Fruit fly (Drosophila melanogaster) whole organism, embryonic: ENCODE measurements around the gene Kaz1-ORFB.

Source experiments
- Blimp-1 ChIP-seq: fragments of 200-800 bp; sonication (Bioruptor generic); optimal IDR thresholded peaks from 3 replicates; lab custom pipeline; 2018; ENCODE audit warnings: missing biosample characterization, missing genetic modification characterization, mild to moderate bottlenecking, moderate library complexity, missing genetic modification reagents
- BtbVII ChIP-seq: fragments of 200-800 bp; sonication (Bioruptor generic); optimal IDR thresholded peaks from 3 replicates; lab custom pipeline; 2017; ENCODE audit warnings: missing biosample characterization, mild to moderate bottlenecking, missing genetic modification characterization
- CG10431 ChIP-seq: fragments of 200-800 bp; sonication (Bioruptor generic); optimal IDR thresholded peaks from 3 replicates; lab custom pipeline; 2018; ENCODE audit warnings: missing biosample characterization, mild to moderate bottlenecking, missing genetic modification characterization
- CG11398 ChIP-seq: fragments of 200-800 bp; sonication (Bioruptor generic); optimal IDR thresholded peaks from 2 replicates; lab custom pipeline; 2016; ENCODE audit warnings: missing biosample characterization, missing genetic modification characterization
- CG1233 ChIP-seq: fragments of 200-800 bp; sonication (Bioruptor generic); optimal IDR thresholded peaks from 4 replicates; lab custom pipeline; 2018; ENCODE audit warnings: missing biosample characterization, mild to moderate bottlenecking, missing genetic modification characterization
- CG13123 ChIP-seq: fragments of 200-800 bp; sonication (Bioruptor generic); optimal IDR thresholded peaks from 2 replicates; lab custom pipeline; 2016; ENCODE audit warnings: missing biosample characterization, missing genetic modification characterization
- CG13287 ChIP-seq: fragments of 200-800 bp; sonication (Bioruptor generic); IDR thresholded peaks from 2 replicates; pipeline ENCODE4 v1.3.6; 2022; ENCODE audit warnings: missing biosample characterization, missing genetic modification characterization; ENCODE audit not compliant: partially characterized antibody
- CG15011 ChIP-seq: fragments of 200-800 bp; sonication (Bioruptor generic); optimal IDR thresholded peaks from 3 replicates; lab custom pipeline; 2018; ENCODE audit warnings: missing biosample characterization, mild to moderate bottlenecking, missing genetic modification characterization
- CG15269 ChIP-seq: fragments of 200-800 bp; sonication (Bioruptor generic); optimal IDR thresholded peaks from 2 replicates; lab custom pipeline; 2018; ENCODE audit warnings: missing biosample characterization, mild to moderate bottlenecking, missing genetic modification characterization, moderate library complexity
- CG16779 ChIP-seq: fragments of 200-800 bp; sonication (Bioruptor generic); IDR thresholded peaks from 2 replicates; pipeline ENCODE4 v1.3.6; 2022; ENCODE audit warnings: missing biosample characterization, missing genetic modification characterization
- CG17829 ChIP-seq: fragments of 200-800 bp; optimal IDR thresholded peaks from 2 replicates; lab custom pipeline; 2019; ENCODE audit warnings: missing biosample characterization, mild to moderate bottlenecking, missing genetic modification characterization, moderate library complexity
- CG18011 ChIP-seq: fragments of 200-800 bp; sonication (Bioruptor generic); optimal IDR thresholded peaks from 2 replicates; lab custom pipeline; 2017; ENCODE audit warnings: missing biosample characterization, missing genetic modification characterization, mild to moderate bottlenecking, moderate library complexity, missing genotype
- CG18476 ChIP-seq: fragments of 200-800 bp; sonication (Bioruptor generic); optimal IDR thresholded peaks from 2 replicates; lab custom pipeline; 2016; ENCODE audit warnings: missing biosample characterization, mild to moderate bottlenecking, missing genetic modification characterization
- CG31365 ChIP-seq: fragments of 200-800 bp; sonication (Bioruptor generic); optimal IDR thresholded peaks from 2 replicates; lab custom pipeline; 2018; ENCODE audit warnings: missing biosample characterization, mild to moderate bottlenecking, missing genetic modification characterization
- CG42726 ChIP-seq: fragments of 200-800 bp; sonication (Bioruptor generic); IDR thresholded peaks from 2 replicates; pipeline ENCODE4 v1.3.6; 2022; ENCODE audit warnings: missing biosample characterization, missing genetic modification characterization; ENCODE audit not compliant: partially characterized antibody
- CG4404 ChIP-seq: fragments of 200-800 bp; sonication (Bioruptor generic); IDR thresholded peaks from 2 replicates; pipeline ENCODE4 v1.3.6; 2022; ENCODE audit warnings: missing biosample characterization, missing genetic modification characterization
- CG6175 ChIP-seq: fragments of 200-800 bp; sonication (Bioruptor generic); IDR thresholded peaks from 3 replicates; pipeline ENCODE4 v1.3.6; 2022; ENCODE audit warnings: missing biosample characterization, missing genetic modification characterization
- CG6654 ChIP-seq: fragments of 200-800 bp; sonication (Bioruptor generic); optimal IDR thresholded peaks from 2 replicates; lab custom pipeline; 2017; ENCODE audit warnings: missing biosample characterization, mild to moderate bottlenecking, missing genetic modification characterization
- CG6689 ChIP-seq: fragments of 200-800 bp; sonication (Bioruptor generic); IDR thresholded peaks from 2 replicates; pipeline ENCODE4 v1.3.6; 2022; ENCODE audit warnings: missing biosample characterization, missing genetic modification characterization
- CG6765 ChIP-seq: fragments of 200-800 bp; sonication (Bioruptor generic); optimal IDR thresholded peaks from 3 replicates; lab custom pipeline; 2017; ENCODE audit warnings: missing biosample characterization, mild to moderate bottlenecking, missing genetic modification characterization
- CG6813 ChIP-seq: fragments of 200-800 bp; sonication (Bioruptor generic); optimal IDR thresholded peaks from 2 replicates; lab custom pipeline; 2017; ENCODE audit warnings: missing biosample characterization, missing genetic modification characterization, mild to moderate bottlenecking, moderate library complexity, missing genetic modification reagents
- CG7839 ChIP-seq: fragments of 200-800 bp; sonication (Bioruptor generic); optimal IDR thresholded peaks from 3 replicates; lab custom pipeline; 2018; ENCODE audit warnings: missing biosample characterization, mild to moderate bottlenecking, missing genetic modification characterization, moderate library complexity
- CG9437 ChIP-seq: fragments of 200-800 bp; sonication (Bioruptor generic); optimal IDR thresholded peaks from 2 replicates; lab custom pipeline; 2018; ENCODE audit warnings: missing biosample characterization, mild to moderate bottlenecking, missing genetic modification characterization
- CG9797 ChIP-seq: fragments of 200-800 bp; sonication (Bioruptor generic); optimal IDR thresholded peaks from 3 replicates; lab custom pipeline; 2018; ENCODE audit warnings: missing biosample characterization, mild to moderate bottlenecking, missing genetic modification characterization
- Dref ChIP-seq: fragments of 200-800 bp; sonication (Bioruptor generic); IDR thresholded peaks from 2 replicates; pipeline ENCODE4 v1.3.6; 2022; ENCODE audit warnings: missing biosample characterization, missing genetic modification characterization
- Fer1 ChIP-seq: fragments of 200-800 bp; sonication (Bioruptor generic); optimal IDR thresholded peaks from 2 replicates; lab custom pipeline; 2017; ENCODE audit warnings: missing biosample characterization, mild to moderate bottlenecking, missing genetic modification characterization
- Fer2 ChIP-seq: fragments of 200-800 bp; sonication (Bioruptor generic); optimal IDR thresholded peaks from 2 replicates; lab custom pipeline; 2018; ENCODE audit warnings: missing biosample characterization, mild to moderate bottlenecking, missing genetic modification characterization, moderate library complexity
- Gsc ChIP-seq: fragments of 200-800 bp; sonication (Bioruptor generic); IDR thresholded peaks from 2 replicates; pipeline ENCODE4 v1.3.6; 2022; ENCODE audit warnings: missing biosample characterization, missing genetic modification characterization
- HLH3B ChIP-seq: fragments of 200-800 bp; sonication (Bioruptor generic); IDR thresholded peaks from 2 replicates; pipeline ENCODE4 v1.3.6; 2022; ENCODE audit warnings: missing biosample characterization, missing genetic modification characterization
- HmgZ ChIP-seq: fragments of 200-800 bp; sonication (Bioruptor generic); optimal IDR thresholded peaks from 2 replicates; lab custom pipeline; 2018; ENCODE audit warnings: missing biosample characterization, mild to moderate bottlenecking, missing genetic modification characterization
- MBD-R2 ChIP-seq: fragments of 200-800 bp; sonication (Bioruptor generic); IDR thresholded peaks from 2 replicates; pipeline ENCODE4 v1.3.6; 2022; ENCODE audit warnings: missing biosample characterization, missing genetic modification characterization
- MESR4 ChIP-seq: fragments of 200-800 bp; sonication (Bioruptor generic); optimal IDR thresholded peaks from 2 replicates; lab custom pipeline; 2018; ENCODE audit warnings: missing biosample characterization, mild to moderate bottlenecking, missing genetic modification characterization, moderate library complexity
- Nf-YA ChIP-seq: fragments of 200-800 bp; sonication (Bioruptor generic); IDR thresholded peaks from 2 replicates; pipeline ENCODE4 v1.3.6; 2022; ENCODE audit warnings: missing biosample characterization, missing genetic modification characterization
- Opbp ChIP-seq: fragments of 200-800 bp; sonication (Bioruptor generic); IDR thresholded peaks from 3 replicates; pipeline ENCODE4 v1.3.6; 2022; ENCODE audit warnings: missing biosample characterization, missing genetic modification characterization; ENCODE audit not compliant: partially characterized antibody
- Rx ChIP-seq: fragments of 200-800 bp; sonication (Bioruptor generic); IDR thresholded peaks from 2 replicates; pipeline ENCODE4 v1.3.6; 2022; ENCODE audit warnings: missing biosample characterization, missing genetic modification characterization
- Spps ChIP-seq: fragments of 200-800 bp; sonication (Bioruptor generic); optimal IDR thresholded peaks from 2 replicates; lab custom pipeline; 2018; ENCODE audit warnings: missing biosample characterization, mild to moderate bottlenecking, missing genetic modification characterization
- dati ChIP-seq: fragments of 200-800 bp; sonication (Bioruptor generic); IDR thresholded peaks from 2 replicates; pipeline ENCODE4 v1.3.6; 2022; ENCODE audit warnings: missing biosample characterization, missing genetic modification characterization
- dm ChIP-seq: fragments of 200-800 bp; sonication (Bioruptor generic); optimal IDR thresholded peaks from 3 replicates; lab custom pipeline; 2016; ENCODE audit warnings: missing biosample characterization, missing genetic modification characterization
- gcm ChIP-seq: fragments of 200-800 bp; sonication (Bioruptor generic); optimal IDR thresholded peaks from 2 replicates; lab custom pipeline; 2019; ENCODE audit warnings: missing biosample characterization, mild to moderate bottlenecking, missing genetic modification characterization, moderate library complexity
- hb ChIP-seq: fragments of 200-800 bp; sonication (Bioruptor generic); IDR thresholded peaks from 3 replicates; pipeline ENCODE4 v1.3.6; 2022; ENCODE audit warnings: missing biosample characterization, missing genetic modification characterization; ENCODE audit not compliant: partially characterized antibody
- jing ChIP-seq: fragments of 200-800 bp; sonication (Bioruptor generic); optimal IDR thresholded peaks from 2 replicates; lab custom pipeline; 2018; ENCODE audit warnings: missing biosample characterization, mild to moderate bottlenecking, missing genetic modification characterization
- lov ChIP-seq, 2 experiments: fragments of 200-800 bp in 1 of 2; fragments of >200 bp in 1 of 2; sonication (Bioruptor generic) in 1 of 2; IDR thresholded peaks in 1 of 2; optimal IDR thresholded peaks in 1 of 2; 2 replicates in 1 of 2; 3 replicates in 1 of 2; pipeline versions ENCODE4 v1.3.6 to Lab custom; 2017 to 2022; ENCODE audit warnings: missing biosample characterization in 1 of 2, missing genetic modification characterization in 1 of 2
- nerfin-2 ChIP-seq: fragments of 200-800 bp; sonication (Bioruptor generic); IDR thresholded peaks from 2 replicates; pipeline ENCODE4 v1.3.6; 2022; ENCODE audit warnings: missing biosample characterization, missing genetic modification characterization; ENCODE audit not compliant: partially characterized antibody
- nom ChIP-seq: fragments of 200-800 bp; sonication (Bioruptor generic); optimal IDR thresholded peaks from 2 replicates; lab custom pipeline; 2017; ENCODE audit warnings: missing biosample characterization, missing genetic modification characterization, mild to moderate bottlenecking, moderate library complexity, missing genetic modification reagents
- peb ChIP-seq: fragments of 200-800 bp; sonication (Bioruptor generic); IDR thresholded peaks from 2 replicates; pipeline ENCODE4 v1.3.6; 2022; ENCODE audit warnings: missing biosample characterization, missing genetic modification characterization
- phol ChIP-seq: fragments of 200-800 bp; sonication (Bioruptor generic); optimal IDR thresholded peaks from 3 replicates; lab custom pipeline; 2018; ENCODE audit warnings: missing biosample characterization, mild to moderate bottlenecking, missing genetic modification characterization, moderate library complexity
- psq ChIP-seq: fragments of 200-800 bp; sonication (Bioruptor generic); optimal IDR thresholded peaks from 2 replicates; lab custom pipeline; 2017; ENCODE audit warnings: missing biosample characterization, missing genetic modification characterization
- sr ChIP-seq: fragments of 200-800 bp; sonication (Bioruptor generic); IDR thresholded peaks from 3 replicates; pipeline ENCODE4 v1.3.6; 2022; ENCODE audit warnings: missing biosample characterization, missing genetic modification characterization
- stwl ChIP-seq: fragments of 200-800 bp; sonication (Bioruptor generic); optimal IDR thresholded peaks from 3 replicates; lab custom pipeline; 2018; ENCODE audit warnings: missing biosample characterization, mild to moderate bottlenecking, missing genetic modification characterization, moderate library complexity
- tna ChIP-seq: fragments of 200-800 bp; sonication (Bioruptor generic); IDR thresholded peaks from 2 replicates; pipeline ENCODE4 v1.3.6; 2022; ENCODE audit warnings: missing biosample characterization, missing genetic modification characterization; ENCODE audit not compliant: partially characterized antibody

Kaz1-ORFB gene

dm6 chr3L:211200-211599 is 5.2 kb upstream of the Kaz1-ORFB start, which contains the start of gene Prp4k (continued):
- TF ChIP-seq stwl (tag; lab: Kevin White, UChicago) (peak; percentile 50), CG9797 (GFP tag; lab: Kevin White, UChicago) (peak; percentile 62), hb (GFP tag; lab: Robert Waterston, UW) (no peak), CG17829 (peak; percentile 19), CG11398 (GFP tag; lab: Kevin White, UChicago) (no peak), Nf-YA (GFP tag; lab: Robert Waterston, UW) (no peak), jing (GFP tag; lab: Kevin White, UChicago) (no peak), CG42726 (GFP tag; lab: Robert Waterston, UW) (no peak), BtbVII (GFP tag; lab: Kevin White, UChicago) (no peak), nerfin-2 (GFP tag; lab: Robert Waterston, UW) (no peak), CG16779 (GFP tag; lab: Robert Waterston, UW) (no peak), Blimp-1 (GFP tag; lab: Kevin White, UChicago) (no peak), Opbp (0 out of 3 replicates have a peak, but pooled peaks have one; percentile 41), dm (GFP tag; lab: Kevin White, UChicago) (no peak), CG15269 (no peak), CG31365 (tag; lab: Kevin White, UChicago) (no peak), CG18011 (GFP tag; lab: Kevin White, UChicago) (no peak), sr (no peak), Fer1 (peak; percentile 21), Gsc (no peak), phol (tag; lab: Kevin White, UChicago) (no peak), Dref (GFP tag; lab: Robert Waterston, UW) (no peak), CG6654 (GFP tag; lab: Kevin White, UChicago) (no peak), CG6765 (GFP tag; lab: Kevin White, UChicago) (no peak), CG15011 (GFP tag; lab: Kevin White, UChicago) (no peak), CG6689 (GFP tag; lab: Robert Waterston, UW) (no peak), gcm (GFP tag; lab: Kevin White, UChicago) (no peak), CG1233 (no peak), lov (optimal IDR thresholded peaks at IDR 0.05; lab: Kevin White, UChicago) (no peak), lov (GFP tag; IDR thresholded peaks at IDR 0.05; lab: Robert Waterston, UW) (no peak), CG13123 (GFP tag; lab: Kevin White, UChicago) (no peak), MBD-R2 (GFP tag; lab: Robert Waterston, UW) (peak; percentile 61), HLH3B (GFP tag; lab: Robert Waterston, UW) (no peak), CG6813 (GFP tag; lab: Kevin White, UChicago) (no peak), CG9437 (GFP tag; lab: Kevin White, UChicago) (no peak), Rx (no peak), peb (GFP tag; lab: Robert Waterston, UW) (no peak), Fer2 (tag; lab: Kevin White, UChicago) (no peak), CG13287 (GFP tag; lab: Robert Waterston, UW) (peak; percentile 44; the same call in 1 of the 2 replicates), CG4404 (no peak), psq (GFP tag; lab: Kevin White, UChicago) (no peak), dati (GFP tag; lab: Robert Waterston, UW) (no peak), HmgZ (no peak), tna (no peak), nom (GFP tag; lab: Kevin White, UChicago) (peak; percentile 49), CG18476 (no peak), CG6175 (0 out of 3 replicates have a peak, but pooled peaks have one; percentile 11), Spps (tag; lab: Kevin White, UChicago) (no peak), MESR4 (GFP tag; lab: Kevin White, UChicago) (peak; percentile 97), CG10431 (no peak), CG7839 (no peak)
